Fruit fly (Drosophila melanogaster) whole organism, embryonic: ENCODE data around the gene CG17744.

Experiments
- Abd-B ChIP-seq: fragments of 200-800 bp; sonication (Bioruptor generic); optimal IDR thresholded peaks from 2 replicates; lab custom pipeline; 2018; ENCODE audit warnings: missing biosample characterization, mild to moderate bottlenecking, missing genetic modification characterization, moderate library complexity
- Atf-2 ChIP-seq: fragments of 200-800 bp; sonication (Bioruptor generic); optimal IDR thresholded peaks from 2 replicates; lab custom pipeline; 2016; ENCODE audit warnings: missing biosample characterization, missing genetic modification characterization
- Bdp1 ChIP-seq: fragments of 200-800 bp; sonication (Bioruptor generic); optimal IDR thresholded peaks from 3 replicates; lab custom pipeline; 2016; ENCODE audit warnings: missing biosample characterization, missing genetic modification characterization
- C15 ChIP-seq: fragments of 200-800 bp; sonication (Bioruptor generic); IDR thresholded peaks from 3 replicates; pipeline ENCODE4 v1.3.6; 2022; ENCODE audit warnings: missing biosample characterization, missing genetic modification characterization
- CG10321 ChIP-seq: fragments of 200-800 bp; sonication (Bioruptor generic); IDR thresholded peaks from 2 replicates; pipeline ENCODE4 v1.3.6; 2022; ENCODE audit warnings: missing biosample characterization, missing genetic modification characterization
- CG10565 ChIP-seq: fragments of 200-800 bp; sonication (Bioruptor generic); optimal IDR thresholded peaks from 3 replicates; lab custom pipeline; 2016; ENCODE audit warnings: missing biosample characterization, mild to moderate bottlenecking, missing genetic modification characterization
- CG10979 ChIP-seq: fragments of 200-800 bp; sonication (Bioruptor generic); optimal IDR thresholded peaks from 2 replicates; lab custom pipeline; 2018; ENCODE audit warnings: missing biosample characterization, mild to moderate bottlenecking, missing genetic modification characterization, moderate library complexity
- CG17328 ChIP-seq: fragments of 200-800 bp; sonication (Bioruptor generic); IDR thresholded peaks from 2 replicates; pipeline ENCODE4 v1.3.6; 2022; ENCODE audit warnings: missing biosample characterization, missing genetic modification characterization
- CG17385 ChIP-seq: fragments of 200-800 bp; sonication (Bioruptor generic); optimal IDR thresholded peaks from 3 replicates; lab custom pipeline; 2018; ENCODE audit warnings: missing biosample characterization, mild to moderate bottlenecking, missing genetic modification characterization
- CG18619 ChIP-seq: fragments of 200-800 bp; sonication (Bioruptor generic); optimal IDR thresholded peaks from 3 replicates; lab custom pipeline; 2017; ENCODE audit warnings: missing biosample characterization, mild to moderate bottlenecking, missing genetic modification characterization
- CG2678 ChIP-seq: fragments of 200-800 bp; sonication (Bioruptor generic); optimal IDR thresholded peaks from 3 replicates; lab custom pipeline; 2019; ENCODE audit warnings: missing biosample characterization, mild to moderate bottlenecking, missing genetic modification characterization, moderate library complexity
- CG30020 ChIP-seq: fragments of 200-800 bp; optimal IDR thresholded peaks from 2 replicates; lab custom pipeline; 2019; ENCODE audit warnings: missing biosample characterization, mild to moderate bottlenecking, missing genetic modification characterization, moderate library complexity
- CG4328 ChIP-seq: fragments of 200-800 bp; sonication (Bioruptor generic); optimal IDR thresholded peaks from 3 replicates; lab custom pipeline; 2017; ENCODE audit warnings: missing biosample characterization, missing genetic modification reagents, missing genetic modification characterization
- CG6765 ChIP-seq: fragments of 200-800 bp; sonication (Bioruptor generic); optimal IDR thresholded peaks from 3 replicates; lab custom pipeline; 2017; ENCODE audit warnings: missing biosample characterization, mild to moderate bottlenecking, missing genetic modification characterization
- CG7372 ChIP-seq: fragments of 200-800 bp; sonication (Bioruptor generic); IDR thresholded peaks from 2 replicates; pipeline ENCODE4 v1.3.6; 2022; ENCODE audit warnings: missing biosample characterization, missing genetic modification characterization
- Camta ChIP-seq: fragments of 200-800 bp; sonication (Bioruptor generic); optimal IDR thresholded peaks from 2 replicates; lab custom pipeline; 2016; ENCODE audit warnings: missing biosample characterization, missing genetic modification characterization
- D19B ChIP-seq: fragments of 200-800 bp; sonication (Bioruptor generic); optimal IDR thresholded peaks from 2 replicates; lab custom pipeline; 2017; ENCODE audit warnings: missing biosample characterization, mild to moderate bottlenecking, missing genetic modification characterization
- E2f2 ChIP-seq: fragments of 200-800 bp; sonication (Bioruptor generic); IDR thresholded peaks from 2 replicates; pipeline ENCODE4 v1.3.6; 2022; ENCODE audit warnings: missing biosample characterization, missing genetic modification characterization
- Ets97D ChIP-seq: fragments of 200-800 bp; sonication (Bioruptor generic); optimal IDR thresholded peaks from 3 replicates; lab custom pipeline; 2016; ENCODE audit warnings: missing biosample characterization, missing genetic modification characterization
- HLH54F ChIP-seq: fragments of 200-800 bp; sonication (Bioruptor generic); optimal IDR thresholded peaks from 3 replicates; lab custom pipeline; 2016; ENCODE audit warnings: missing biosample characterization, missing genetic modification characterization
- Hand ChIP-seq: fragments of 200-800 bp; sonication (Bioruptor generic); optimal IDR thresholded peaks from 2 replicates; lab custom pipeline; 2017; ENCODE audit warnings: mild to moderate bottlenecking, missing biosample characterization, missing genetic modification reagents, missing genetic modification characterization
- Hr3 ChIP-seq: fragments of 200-800 bp; sonication (Bioruptor generic); optimal IDR thresholded peaks from 3 replicates; lab custom pipeline; 2016; ENCODE audit warnings: missing biosample characterization, missing genetic modification characterization
- Hsf ChIP-seq: fragments of 200-800 bp; sonication (Bioruptor generic); optimal IDR thresholded peaks from 3 replicates; lab custom pipeline; 2016; ENCODE audit warnings: missing biosample characterization, missing genetic modification characterization
- Mad ChIP-seq: fragments of 200-800 bp; sonication (Bioruptor generic); optimal IDR thresholded peaks from 2 replicates; lab custom pipeline; 2016; ENCODE audit warnings: missing biosample characterization, missing genetic modification characterization
- Med ChIP-seq: fragments of 200-800 bp; sonication (Bioruptor generic); peaks from one replicate; lab custom pipeline; 2016; ENCODE audit warnings: missing biosample characterization, missing genetic modification characterization, mild to moderate bottlenecking, inconsistent platforms, moderate library complexity
- NC2α ChIP-seq: fragments of 200-800 bp; sonication (Bioruptor generic); optimal IDR thresholded peaks from 2 replicates; lab custom pipeline; 2016; ENCODE audit warnings: missing biosample characterization, missing genetic modification characterization
- Oaz ChIP-seq: fragments of 200-800 bp; sonication (Bioruptor generic); IDR thresholded peaks from 2 replicates; pipeline ENCODE4 v1.3.6; 2022; ENCODE audit warnings: missing biosample characterization, missing genetic modification characterization
- Side ChIP-seq: fragments of 200-800 bp; sonication (Bioruptor generic); optimal IDR thresholded peaks from 2 replicates; lab custom pipeline; 2016; ENCODE audit warnings: missing biosample characterization, missing genetic modification characterization
- Stat92E ChIP-seq, 3 experiments: fragments of >200 bp in 2 of 3; fragments of 200-800 bp in 1 of 3; sonication (Bioruptor generic) in 1 of 3; optimal IDR thresholded peaks; 2 replicates each; lab custom pipeline; 2017 to 2019; ENCODE audit warnings: missing biosample characterization in 3 of 3, missing genetic modification characterization in 3 of 3, mild to moderate bottlenecking in 1 of 3, moderate library complexity in 1 of 3
- Xbp1 ChIP-seq: fragments of 200-800 bp; sonication (Bioruptor generic); optimal IDR thresholded peaks from 3 replicates; lab custom pipeline; 2016; ENCODE audit warnings: missing biosample characterization, mild to moderate bottlenecking, missing genetic modification characterization
- ara ChIP-seq: fragments of 200-800 bp; sonication (Bioruptor generic); IDR thresholded peaks from 2 replicates; pipeline ENCODE4 v1.3.6; 2022; ENCODE audit warnings: missing biosample characterization, missing genetic modification characterization
- bbx ChIP-seq: fragments of 200-800 bp; sonication (Bioruptor generic); IDR thresholded peaks from 2 replicates; pipeline ENCODE4 v1.3.6; 2022; ENCODE audit warnings: missing biosample characterization, missing genetic modification characterization; ENCODE audit not compliant: partially characterized antibody
- br ChIP-seq: fragments of >200 bp; optimal IDR thresholded peaks from 2 replicates; lab custom pipeline; 2017
- crp ChIP-seq, 2 experiments: fragments of 200-800 bp; sonication (Bioruptor generic); optimal IDR thresholded peaks; 2 replicates in 1 of 2; 3 replicates in 1 of 2; lab custom pipeline; 2017; ENCODE audit warnings: missing biosample characterization in 2 of 2, missing genetic modification characterization in 2 of 2, mild to moderate bottlenecking in 1 of 2, moderate library complexity in 1 of 2
- emc ChIP-seq: fragments of 200-800 bp; sonication (Bioruptor generic); optimal IDR thresholded peaks from 2 replicates; lab custom pipeline; 2016; ENCODE audit warnings: missing biosample characterization, missing genetic modification characterization
- fru ChIP-seq: fragments of >200 bp; optimal IDR thresholded peaks from 2 replicates; lab custom pipeline; 2017
- gsb ChIP-seq: fragments of 200-800 bp; sonication (Bioruptor generic); IDR thresholded peaks from 2 replicates; pipeline ENCODE4 v1.3.6; 2022; ENCODE audit warnings: missing biosample characterization, missing genetic modification characterization
- gsb-n ChIP-seq: fragments of 200-800 bp; sonication (Bioruptor generic); optimal IDR thresholded peaks from 3 replicates; lab custom pipeline; 2018; ENCODE audit warnings: missing biosample characterization, mild to moderate bottlenecking, missing genetic modification characterization
- luna ChIP-seq: fragments of 200-800 bp; sonication (Bioruptor generic); optimal IDR thresholded peaks from 2 replicates; lab custom pipeline; 2016; ENCODE audit warnings: missing biosample characterization, missing genetic modification characterization
- odd ChIP-seq: fragments of 200-800 bp; sonication (Bioruptor generic); optimal IDR thresholded peaks from 2 replicates; lab custom pipeline; 2017; ENCODE audit warnings: missing biosample characterization, mild to moderate bottlenecking, missing genetic modification characterization
- pb ChIP-seq: fragments of 200-800 bp; sonication (Bioruptor generic); optimal IDR thresholded peaks from 3 replicates; lab custom pipeline; 2016; ENCODE audit warnings: missing biosample characterization, missing genetic modification characterization
- pita ChIP-seq: fragments of 200-800 bp; sonication (Bioruptor generic); optimal IDR thresholded peaks from 2 replicates; lab custom pipeline; 2017; ENCODE audit warnings: missing biosample characterization, mild to moderate bottlenecking, missing genetic modification characterization
- seq ChIP-seq: fragments of 200-800 bp; sonication (Bioruptor generic); IDR thresholded peaks from 2 replicates; pipeline ENCODE4 v1.3.6; 2022; ENCODE audit warnings: missing biosample characterization, missing genetic modification characterization
- sim ChIP-seq: fragments of 200-800 bp; sonication (Bioruptor generic); IDR thresholded peaks from 2 replicates; pipeline ENCODE4 v1.3.6; 2022; ENCODE audit warnings: missing biosample characterization, missing genetic modification characterization
- slou ChIP-seq: fragments of 200-800 bp; sonication (Bioruptor generic); optimal IDR thresholded peaks from 3 replicates; lab custom pipeline; 2016; ENCODE audit warnings: missing biosample characterization, missing genetic modification characterization
- so ChIP-seq: fragments of 200-800 bp; sonication (Bioruptor generic); IDR thresholded peaks from 3 replicates; pipeline ENCODE4 v1.3.6; 2022; ENCODE audit warnings: missing biosample characterization, missing genetic modification characterization
- ssp ChIP-seq: fragments of 200-800 bp; sonication (Bioruptor generic); IDR thresholded peaks from 2 replicates; pipeline ENCODE4 v1.3.6; 2022; ENCODE audit warnings: missing biosample characterization, missing genetic modification characterization
- stwl ChIP-seq: fragments of 200-800 bp; sonication (Bioruptor generic); optimal IDR thresholded peaks from 3 replicates; lab custom pipeline; 2018; ENCODE audit warnings: missing biosample characterization, mild to moderate bottlenecking, missing genetic modification characterization, moderate library complexity
- tna ChIP-seq: fragments of 200-800 bp; sonication (Bioruptor generic); IDR thresholded peaks from 2 replicates; pipeline ENCODE4 v1.3.6; 2022; ENCODE audit warnings: missing biosample characterization, missing genetic modification characterization; ENCODE audit not compliant: partially characterized antibody
- twi ChIP-seq: fragments of 200-800 bp; optimal IDR thresholded peaks from 2 replicates; lab custom pipeline; 2019; ENCODE audit warnings: missing biosample characterization, mild to moderate bottlenecking, missing genetic modification characterization, moderate library complexity
- usp ChIP-seq: fragments of >200 bp; optimal IDR thresholded peaks from 2 replicates; lab custom pipeline; 2017; ENCODE audit warnings: missing biosample characterization, missing genetic modification characterization

The CG17744 gene

DNA sequence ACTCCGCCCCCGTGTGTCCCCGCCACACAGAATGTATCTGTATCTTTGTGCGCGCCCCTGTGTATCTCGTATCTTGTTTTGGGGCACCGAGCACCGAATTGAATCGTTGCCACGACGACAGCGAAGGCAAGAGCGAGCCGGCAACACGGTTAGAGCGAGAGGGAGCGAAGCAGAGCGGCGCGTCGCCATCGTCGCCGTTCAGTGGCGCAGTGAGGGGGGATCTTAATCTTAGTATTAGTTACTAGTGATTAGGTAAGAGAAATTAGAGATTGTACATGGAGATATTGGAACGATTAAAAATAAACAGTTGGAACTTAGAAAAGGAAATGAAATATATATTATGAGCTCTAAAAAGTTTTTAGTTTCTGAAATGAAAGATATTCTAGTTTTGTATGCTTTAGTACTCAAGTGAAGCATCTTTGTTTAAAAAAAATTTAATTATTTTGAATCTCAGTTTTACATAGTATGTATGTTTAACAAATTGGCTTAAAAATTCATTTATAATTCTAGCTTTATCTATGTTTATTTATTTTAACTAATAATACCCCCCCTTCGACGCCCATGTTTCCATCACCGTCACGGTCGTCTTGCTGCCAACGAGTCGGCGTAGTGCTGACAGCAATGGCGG, 37.5 kb downstream of the CG17744 start (continued):
- TF ChIP-seq CG17385: peak; percentile 87
- no peak for TF ChIP-seq tna (GFP tag; lab: Robert Waterston, UW)
- TF ChIP-seq NC2α (GFP tag; lab: Kevin White, UChicago): no peak
- peak; percentile 79; the same call in 2 of the 3 replicates for TF ChIP-seq so
- peak; percentile 79 for TF ChIP-seq Camta (GFP tag; lab: Kevin White, UChicago)
- TF ChIP-seq bbx (GFP tag; lab: Robert Waterston, UW): peak; percentile 28; the same call in 1 of the 2 replicates
- TF ChIP-seq Hand (GFP tag; lab: Kevin White, UChicago): peak; percentile 78
- TF ChIP-seq Abd-B: peak; percentile 95
- peak; percentile 90 for TF ChIP-seq gsb-n (tag; lab: Kevin White, UChicago)
- peak in 1 of 2 experiments; percentile 45 for TF ChIP-seq crp (GFP tag; optimal IDR thresholded peaks at IDR 0.05; lab: Kevin White, UChicago)
- TF ChIP-seq D19B: peak; percentile 90
- TF ChIP-seq CG10979: peak; percentile 97
- TF ChIP-seq Oaz (GFP tag; lab: Robert Waterston, UW): no peak
- peak; percentile 88 for TF ChIP-seq slou (GFP tag; lab: Kevin White, UChicago)
- TF ChIP-seq seq (GFP tag; lab: Robert Waterston, UW): peak; percentile 27; the same call in 1 of the 2 replicates
- peak; percentile 80 for TF ChIP-seq CG7372 (GFP tag; lab: Robert Waterston, UW)
- TF ChIP-seq Xbp1 (GFP tag; lab: Kevin White, UChicago): peak; percentile 87
- TF ChIP-seq CG6765 (GFP tag; lab: Kevin White, UChicago): peak; percentile 90
- TF ChIP-seq pita (GFP tag; lab: Kevin White, UChicago): no peak
- peak; percentile 59 for TF ChIP-seq pb (GFP tag; lab: Kevin White, UChicago)
- peak; percentile 77 for TF ChIP-seq CG10321 (GFP tag; lab: Robert Waterston, UW)
- TF ChIP-seq twi (tag; lab: Kevin White, UChicago): peak; percentile 80
- no peak for TF ChIP-seq luna (GFP tag; lab: Kevin White, UChicago)
- no peak for TF ChIP-seq sim
- TF ChIP-seq Hsf (GFP tag; lab: Kevin White, UChicago): peak; percentile 71
- TF ChIP-seq Med (GFP tag; lab: Kevin White, UChicago): peak; percentile 92
- TF ChIP-seq br: no peak
- peak; percentile 94 for TF ChIP-seq CG4328
- peak; percentile 60; the same call in 1 of the 2 replicates for TF ChIP-seq CG17328
- peak; percentile 69; the same call in 1 of the 3 replicates for TF ChIP-seq C15
- TF ChIP-seq stwl (tag; lab: Kevin White, UChicago): peak; percentile 23
- peak; percentile 94 for TF ChIP-seq CG18619 (GFP tag; lab: Kevin White, UChicago)
- no peak for TF ChIP-seq Mad (GFP tag; lab: Kevin White, UChicago)
- TF ChIP-seq usp (GFP tag; lab: Kevin White, UChicago): no peak
- peak; percentile 75 for TF ChIP-seq CG30020 (tag; lab: Kevin White, UChicago)
- peak; percentile 98 for TF ChIP-seq CG2678 (tag; lab: Kevin White, UChicago)
- TF ChIP-seq CG10565 (GFP tag; lab: Kevin White, UChicago): peak; percentile 21
- TF ChIP-seq gsb (GFP tag; lab: Robert Waterston, UW): peak; percentile 66; the same call in 1 of the 2 replicates
- TF ChIP-seq E2f2 (GFP tag; lab: Robert Waterston, UW): peak; percentile 63; the same call in 1 of the 2 replicates
- TF ChIP-seq odd: peak; percentile 94
- peak in 1 of 3 experiments; percentile 33 for TF ChIP-seq Stat92E (GFP tag; optimal IDR thresholded peaks at IDR 0.05; lab: Kevin White, UChicago)
- TF ChIP-seq emc (GFP tag; lab: Kevin White, UChicago): peak; percentile 79
- peak; percentile 49 for TF ChIP-seq Atf-2 (GFP tag; lab: Kevin White, UChicago)
- no peak for TF ChIP-seq Ets97D (GFP tag; lab: Kevin White, UChicago)
- peak; percentile 92 for TF ChIP-seq Hr3 (GFP tag; lab: Kevin White, UChicago)
- no peak for TF ChIP-seq fru
- no peak for TF ChIP-seq Bdp1 (GFP tag; lab: Kevin White, UChicago)
- TF ChIP-seq Side (GFP tag; lab: Kevin White, UChicago): peak; percentile 72
- TF ChIP-seq ara (GFP tag; lab: Robert Waterston, UW): peak; percentile 70
- TF ChIP-seq HLH54F (GFP tag; lab: Kevin White, UChicago): peak; percentile 34
- TF ChIP-seq ssp: peak; percentile 79; the same call in 1 of the 2 replicates
